Worm (Caenorhabditis elegans) whole organism, L1 larva: Measurements from ENCODE around the gene pei-2.

Experiments
- fos-1 ChIP-seq: fragments of 150-350 bp; optimal IDR thresholded peaks from 2 replicates; lab custom pipeline; 2014; ENCODE audit warnings: missing biosample characterization, missing genetic modification characterization
- nhr-47 ChIP-seq: sonication (generic microtip); optimal IDR thresholded peaks from 2 replicates; lab custom pipeline; 2016; ENCODE audit warnings: mild to moderate bottlenecking, missing genetic modification characterization, moderate library complexity, missing compliant biosample characterization
- unc-62 ChIP-seq: fragments of 150-350 bp; optimal IDR thresholded peaks from 2 replicates; lab custom pipeline; 2014; ENCODE audit warnings: missing biosample characterization, missing genetic modification reagents, missing genetic modification characterization
- ztf-11 ChIP-seq, 2 experiments: sonication (generic microtip); optimal IDR thresholded peaks; 2 replicates each; lab custom pipeline; 2016 to 2017; ENCODE audit warnings: missing genetic modification characterization in 2 of 2, missing biosample characterization in 1 of 2, missing compliant biosample characterization in 1 of 2

ce11 chrV:1021456-1021855 is 1.8 kb downstream of the pei-2 start:
- TF ChIP-seq ztf-11 (tag; optimal IDR thresholded peaks at IDR 0.05; lab: Kevin White, UChicago) (no peak), fos-1 (tag; lab: Kevin White, UChicago) (no peak), nhr-47 (no peak), unc-62 (GFP tag; lab: Kevin White, UChicago) (no peak)
